Fruit fly (Drosophila melanogaster) S2 (cell line): ENCODE data around the gene CG5556.

Source experiments
- CG8478 ChIP-seq: fragments of >200 bp; optimal IDR thresholded peaks from 2 replicates; lab custom pipeline; 2018
- CTCF ChIP-seq, 2 experiments: fragments of >200 bp; optimal IDR thresholded peaks; 2 replicates each; lab custom pipeline; 2018

The CG5556 gene

DNA sequence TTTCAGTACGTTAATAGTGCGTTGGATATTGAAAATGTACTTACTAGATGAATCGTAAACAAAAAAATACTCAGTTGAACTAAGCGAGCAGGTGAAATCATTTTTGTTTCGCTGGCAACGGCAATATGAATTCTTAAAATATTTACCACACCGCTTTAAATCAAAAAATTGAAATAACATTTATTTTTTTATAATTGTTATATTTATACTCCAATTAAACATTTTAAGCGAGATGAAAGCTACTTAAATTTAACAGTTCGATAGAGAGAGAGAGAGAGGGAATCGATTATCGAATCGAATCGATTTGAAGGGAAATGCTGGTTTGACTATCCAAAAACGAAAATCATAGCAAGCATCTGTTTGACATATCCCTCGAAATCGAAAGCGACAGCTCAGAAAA, 8.6 kb downstream of the CG5556 start, which contains the start of the genes CG33922 and Cdlc2:
Gene CG33922 (minus strand): TSS at position 101 of the 400 bp plus-strand sequence.
Gene Cdlc2 (plus strand): TSS at position 330 of the 400 bp plus-strand sequence.
- no peak for TF ChIP-seq CTCF (optimal IDR thresholded peaks at IDR 0.05; lab: Kevin White, UChicago)
- no peak for TF ChIP-seq CG8478

DNA sequence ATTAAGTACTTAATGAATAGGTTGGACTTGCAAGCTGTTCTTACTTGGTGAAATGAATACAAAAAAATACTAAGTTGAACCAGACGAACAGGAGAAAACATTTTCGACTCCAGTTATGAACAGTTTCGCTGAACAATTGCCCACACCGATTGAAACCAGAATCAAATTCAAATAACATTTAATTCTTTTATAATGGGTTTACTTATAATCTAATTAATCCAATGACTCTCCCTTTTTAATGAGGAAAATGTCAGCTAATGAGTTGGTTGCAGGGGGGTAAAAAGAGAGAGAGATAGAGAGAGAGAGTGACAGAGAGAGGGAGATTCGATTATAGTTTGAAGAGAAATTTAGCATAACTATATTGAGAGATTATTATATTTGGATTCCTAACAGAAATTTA, 10.7 kb downstream of the CG5556 start, which contains the start of gene CG33923:
Gene CG33923 (minus strand): TSS at position 101 of the 400 bp plus-strand sequence.
- no peak for TF ChIP-seq CG8478
- no peak for TF ChIP-seq CTCF (optimal IDR thresholded peaks at IDR 0.05; lab: Kevin White, UChicago)

DNA sequence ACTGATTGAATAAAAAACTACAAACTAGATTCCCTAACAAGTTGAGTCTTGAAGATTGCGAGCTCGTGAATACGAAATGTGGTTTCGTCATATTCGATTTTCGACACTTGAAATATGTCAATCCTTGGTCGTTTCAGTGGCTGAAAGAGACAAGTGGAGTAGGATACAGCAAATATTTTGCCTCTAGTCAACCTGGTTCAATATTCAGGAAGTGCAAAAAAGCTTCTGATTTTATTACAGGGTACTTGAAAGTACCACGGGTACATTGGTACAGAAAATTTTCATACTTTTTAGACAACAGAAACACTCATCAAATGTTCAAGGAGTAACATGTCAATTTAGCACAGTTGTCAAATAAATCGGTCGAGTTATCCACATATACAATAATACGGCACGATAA, 18.8 kb downstream of the CG5556 start, which contains the start of gene CG5440:
Gene CG5440 (plus strand): TSS at position 301 of the 400 bp plus-strand sequence.
- TF ChIP-seq CG8478 (no peak), CTCF (optimal IDR thresholded peaks at IDR 0.05; lab: Kevin White, UChicago) (no peak)

DNA sequence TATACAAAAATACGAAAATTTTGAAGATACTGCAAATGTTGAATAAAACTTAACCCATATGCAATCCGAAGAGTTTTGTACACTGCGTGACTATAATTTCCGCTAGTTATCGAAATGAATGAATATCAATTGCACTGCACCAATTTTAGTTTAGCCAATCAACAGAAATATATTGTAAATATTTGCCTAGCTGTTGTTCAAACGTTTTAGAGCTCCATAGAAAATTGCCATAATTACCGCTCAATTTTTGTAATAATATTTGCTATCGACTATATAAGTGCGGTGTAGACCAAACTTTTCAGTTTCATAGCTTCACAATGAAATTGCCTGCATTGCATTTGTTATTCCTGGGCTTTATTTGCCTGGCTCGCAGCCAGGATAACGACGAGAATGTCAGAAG, 23.8 kb downstream of the CG5556 start, which contains the start of gene a5:
Gene a5 (plus strand): TSS at position 301 of the 400 bp plus-strand sequence.
- TF ChIP-seq CTCF (optimal IDR thresholded peaks at IDR 0.05; lab: Kevin White, UChicago) (no peak), CG8478 (no peak)

DNA sequence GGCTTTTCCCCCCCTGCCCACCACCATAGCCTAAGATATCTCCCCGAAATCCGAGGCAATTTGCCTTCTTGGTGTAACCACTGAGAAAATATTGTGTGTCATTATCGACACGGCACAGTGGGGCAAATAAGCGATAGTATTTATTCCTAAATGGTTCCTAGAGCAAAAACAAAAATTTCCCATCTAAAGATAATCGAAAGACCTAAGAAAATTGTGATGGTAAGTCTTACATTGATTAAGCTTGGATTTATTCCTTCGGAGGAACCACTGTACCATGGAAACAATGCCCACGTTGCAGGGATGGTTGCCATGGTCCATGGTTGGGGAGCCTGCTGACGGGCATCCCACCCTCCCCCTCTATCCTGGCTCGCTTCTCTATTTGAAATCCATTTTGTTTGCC, 36.2 kb downstream of the CG5556 start:
- no peak for TF ChIP-seq CTCF (optimal IDR thresholded peaks at IDR 0.05; lab: Kevin White, UChicago)
- no peak for TF ChIP-seq CG8478

DNA sequence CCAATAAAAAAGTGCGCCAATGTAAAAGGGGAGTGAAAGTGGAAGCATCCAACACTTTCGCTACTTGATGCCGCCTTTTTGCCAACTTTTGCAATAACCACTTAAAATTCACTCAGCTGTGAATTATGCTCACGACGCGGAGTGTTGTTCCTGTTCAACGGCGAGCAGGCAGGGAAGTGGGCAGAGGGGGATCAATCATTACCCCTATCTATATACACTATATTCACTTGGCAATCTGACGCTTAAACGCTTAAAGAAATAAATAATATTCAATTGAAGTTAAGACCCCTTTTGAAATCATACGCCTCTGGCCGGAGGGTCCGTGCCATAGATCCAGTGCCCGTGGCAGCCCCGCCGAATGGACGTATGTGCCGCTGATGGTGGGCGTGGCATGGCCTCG, 37.4 kb downstream of the CG5556 start:
- no peak for TF ChIP-seq CG8478
- TF ChIP-seq CTCF (optimal IDR thresholded peaks at IDR 0.05; lab: Kevin White, UChicago), result no peak

DNA sequence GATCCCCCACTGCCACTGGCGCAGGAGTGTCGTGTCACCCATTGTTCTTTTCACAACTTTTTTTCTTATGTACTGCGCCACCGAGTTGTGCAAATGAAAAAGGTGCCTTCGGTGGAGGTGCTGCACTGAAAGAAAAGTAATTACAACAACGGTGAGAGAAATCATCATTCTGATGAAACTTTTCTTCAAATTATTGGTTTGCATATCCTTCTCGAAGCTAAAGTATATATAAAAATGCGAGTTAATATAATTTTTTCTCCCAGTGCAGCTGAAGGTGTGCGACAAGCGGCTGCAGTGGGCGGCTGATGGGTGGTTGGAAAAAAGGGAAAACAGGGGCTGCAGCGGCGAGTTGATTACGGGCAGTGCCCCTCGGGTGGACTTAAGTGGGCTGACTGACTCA, 40.3 kb downstream of the CG5556 start:
- TF ChIP-seq CTCF (optimal IDR thresholded peaks at IDR 0.05; lab: Kevin White, UChicago) (no peak), CG8478 (no peak)
